Fruit fly (Drosophila melanogaster) whole organism, embryonic: ENCODE results near the gene CG31321.

ENCODE experiments used
- CG11504 ChIP-seq: fragments of 200-800 bp; sonication (Bioruptor generic); optimal IDR thresholded peaks from 3 replicates; lab custom pipeline; 2019; ENCODE audit warnings: missing biosample characterization, mild to moderate bottlenecking, missing genetic modification characterization, moderate library complexity
- CG12071 ChIP-seq: fragments of 200-800 bp; sonication (Bioruptor generic); optimal IDR thresholded peaks from 3 replicates; lab custom pipeline; 2018; ENCODE audit warnings: missing biosample characterization, mild to moderate bottlenecking, missing genetic modification characterization
- CG12236 ChIP-seq: fragments of 200-800 bp; sonication (Bioruptor generic); optimal IDR thresholded peaks from 2 replicates; lab custom pipeline; 2016; ENCODE audit warnings: missing biosample characterization, missing genetic modification characterization
- CG13894 ChIP-seq: fragments of 200-800 bp; sonication (Bioruptor generic); optimal IDR thresholded peaks from 3 replicates; lab custom pipeline; 2018; ENCODE audit warnings: missing biosample characterization, mild to moderate bottlenecking, missing genetic modification characterization, moderate library complexity
- CG15073 ChIP-seq: fragments of 200-800 bp; sonication (Bioruptor generic); optimal IDR thresholded peaks from 2 replicates; lab custom pipeline; 2016; ENCODE audit warnings: missing biosample characterization, missing genetic modification characterization
- CG1602 ChIP-seq: fragments of 200-800 bp; sonication (Bioruptor generic); optimal IDR thresholded peaks from 3 replicates; lab custom pipeline; 2016; ENCODE audit warnings: missing biosample characterization, missing genetic modification characterization
- CG18476 ChIP-seq: fragments of 200-800 bp; sonication (Bioruptor generic); optimal IDR thresholded peaks from 2 replicates; lab custom pipeline; 2016; ENCODE audit warnings: missing biosample characterization, mild to moderate bottlenecking, missing genetic modification characterization
- CG30403 ChIP-seq: fragments of 200-800 bp; sonication (Bioruptor generic); optimal IDR thresholded peaks from 3 replicates; lab custom pipeline; 2016; ENCODE audit warnings: missing biosample characterization, missing genetic modification characterization
- CG33557 ChIP-seq: fragments of 200-800 bp; sonication (Bioruptor generic); optimal IDR thresholded peaks from 2 replicates; lab custom pipeline; 2019; ENCODE audit warnings: missing biosample characterization, mild to moderate bottlenecking, missing genetic modification characterization, moderate library complexity
- CG34224 ChIP-seq: fragments of 200-800 bp; sonication (Bioruptor generic); IDR thresholded peaks from 3 replicates; pipeline ENCODE4 v1.3.6; 2022; ENCODE audit warnings: missing biosample characterization, missing genetic modification characterization; ENCODE audit not compliant: partially characterized antibody
- CG34376 ChIP-seq: fragments of 200-800 bp; sonication (Bioruptor generic); optimal IDR thresholded peaks from 2 replicates; lab custom pipeline; 2018; ENCODE audit warnings: missing biosample characterization, mild to moderate bottlenecking, missing genetic modification characterization
- CG3995 ChIP-seq: fragments of 200-800 bp; sonication (Bioruptor generic); optimal IDR thresholded peaks from 3 replicates; lab custom pipeline; 2016; ENCODE audit warnings: missing biosample characterization, missing genetic modification characterization
- CG4282 ChIP-seq: fragments of 200-800 bp; sonication (Bioruptor generic); optimal IDR thresholded peaks from 2 replicates; lab custom pipeline; 2016; ENCODE audit warnings: missing biosample characterization, missing genetic modification characterization
- CG6272 ChIP-seq: fragments of 200-800 bp; sonication (Bioruptor generic); IDR thresholded peaks from 2 replicates; pipeline ENCODE4 v1.3.6; 2022; ENCODE audit warnings: missing biosample characterization, missing genetic modification characterization
- CG7556 ChIP-seq: fragments of 200-800 bp; sonication (Bioruptor generic); optimal IDR thresholded peaks from 2 replicates; lab custom pipeline; 2017; ENCODE audit warnings: missing biosample characterization, mild to moderate bottlenecking, missing genetic modification characterization
- CG7928 ChIP-seq: fragments of 200-800 bp; sonication (Bioruptor generic); optimal IDR thresholded peaks from 2 replicates; lab custom pipeline; 2017; ENCODE audit warnings: missing biosample characterization, mild to moderate bottlenecking, missing genetic modification characterization
- CG8281 ChIP-seq: fragments of 200-800 bp; sonication (Bioruptor generic); optimal IDR thresholded peaks from 2 replicates; lab custom pipeline; 2018; ENCODE audit warnings: missing biosample characterization, mild to moderate bottlenecking, missing genetic modification characterization, moderate library complexity
- Doc3 ChIP-seq: fragments of 200-800 bp; sonication (Bioruptor generic); IDR thresholded peaks from 3 replicates; pipeline ENCODE4 v1.3.6; 2022; ENCODE audit warnings: missing biosample characterization, missing genetic modification characterization; ENCODE audit not compliant: partially characterized antibody
- Eip74EF ChIP-seq, 2 experiments: fragments of 200-800 bp in 1 of 2; fragments of >200 bp in 1 of 2; sonication (Bioruptor generic) in 1 of 2; optimal IDR thresholded peaks; 2 replicates each; lab custom pipeline; 2017 to 2019; ENCODE audit warnings: missing biosample characterization in 2 of 2, missing genetic modification characterization in 2 of 2, mild to moderate bottlenecking in 1 of 2, moderate library complexity in 1 of 2
- Ets97D ChIP-seq: fragments of 200-800 bp; sonication (Bioruptor generic); optimal IDR thresholded peaks from 3 replicates; lab custom pipeline; 2016; ENCODE audit warnings: missing biosample characterization, missing genetic modification characterization
- MESR4 ChIP-seq: fragments of 200-800 bp; sonication (Bioruptor generic); optimal IDR thresholded peaks from 2 replicates; lab custom pipeline; 2018; ENCODE audit warnings: missing biosample characterization, mild to moderate bottlenecking, missing genetic modification characterization, moderate library complexity
- Meics ChIP-seq: fragments of 200-800 bp; sonication (Bioruptor generic); optimal IDR thresholded peaks from 2 replicates; lab custom pipeline; 2017; ENCODE audit warnings: missing biosample characterization, mild to moderate bottlenecking, missing genetic modification characterization
- NK7.1 ChIP-seq: fragments of 200-800 bp; sonication (Bioruptor generic); optimal IDR thresholded peaks from 3 replicates; lab custom pipeline; 2016; ENCODE audit warnings: missing biosample characterization, missing genetic modification characterization
- Neu2 ChIP-seq: fragments of 200-800 bp; sonication (Bioruptor generic); optimal IDR thresholded peaks from 3 replicates; lab custom pipeline; 2016; ENCODE audit warnings: missing biosample characterization, missing genetic modification characterization, borderline replicate concordance
- NfI ChIP-seq: fragments of 200-800 bp; sonication (Bioruptor generic); optimal IDR thresholded peaks from 3 replicates; lab custom pipeline; 2018; ENCODE audit warnings: missing biosample characterization, mild to moderate bottlenecking, missing genetic modification characterization, moderate library complexity
- Pdp1 ChIP-seq, 2 experiments: fragments of 200-800 bp; sonication (Bioruptor generic); optimal IDR thresholded peaks; 3 replicates each; lab custom pipeline; 2016; ENCODE audit warnings: missing biosample characterization in 2 of 2, missing genetic modification characterization in 2 of 2, mild to moderate bottlenecking in 1 of 2, moderate library complexity in 1 of 2
- Ptx1 ChIP-seq: fragments of 200-800 bp; sonication (Bioruptor generic); IDR thresholded peaks from 2 replicates; pipeline ENCODE4 v1.3.6; 2022; ENCODE audit warnings: missing biosample characterization, missing genetic modification characterization
- Side ChIP-seq: fragments of 200-800 bp; sonication (Bioruptor generic); optimal IDR thresholded peaks from 2 replicates; lab custom pipeline; 2016; ENCODE audit warnings: missing biosample characterization, missing genetic modification characterization
- Ssrp ChIP-seq: fragments of 200-800 bp; sonication (Bioruptor generic); optimal IDR thresholded peaks from 2 replicates; lab custom pipeline; 2018; ENCODE audit warnings: missing biosample characterization, mild to moderate bottlenecking, missing genetic modification characterization, moderate library complexity
- Xrp1 ChIP-seq: fragments of 200-800 bp; sonication (Bioruptor generic); IDR thresholded peaks from 2 replicates; pipeline ENCODE4 v1.3.6; 2022; ENCODE audit warnings: missing biosample characterization, missing genetic modification characterization
- cas ChIP-seq: fragments of 200-800 bp; sonication (Bioruptor generic); IDR thresholded peaks from 2 replicates; pipeline ENCODE4 v1.3.6; 2022; ENCODE audit warnings: missing biosample characterization, missing genetic modification characterization
- croc ChIP-seq: fragments of 200-800 bp; sonication (Bioruptor generic); conservative IDR thresholded peaks from 3 replicates; pipeline ENCODE4 v1.3.6; 2022; ENCODE audit warnings: missing biosample characterization, missing genetic modification characterization
- crol ChIP-seq: fragments of 200-800 bp; sonication (Bioruptor generic); IDR thresholded peaks from 2 replicates; pipeline ENCODE4 v1.3.6; 2022; ENCODE audit warnings: missing biosample characterization, missing genetic modification characterization
- da ChIP-seq: fragments of 200-800 bp; sonication (Bioruptor generic); optimal IDR thresholded peaks from 2 replicates; lab custom pipeline; 2016; ENCODE audit warnings: missing biosample characterization, missing genetic modification characterization
- dan ChIP-seq: fragments of 200-800 bp; sonication (Bioruptor generic); IDR thresholded peaks from 2 replicates; pipeline ENCODE4 v1.3.6; 2022; ENCODE audit warnings: missing biosample characterization, missing genetic modification characterization
- fru ChIP-seq: fragments of >200 bp; optimal IDR thresholded peaks from 2 replicates; lab custom pipeline; 2017
- gcm ChIP-seq: fragments of 200-800 bp; sonication (Bioruptor generic); optimal IDR thresholded peaks from 2 replicates; lab custom pipeline; 2019; ENCODE audit warnings: missing biosample characterization, mild to moderate bottlenecking, missing genetic modification characterization, moderate library complexity
- h ChIP-seq: fragments of >200 bp; optimal IDR thresholded peaks from 2 replicates; lab custom pipeline; 2017
- hkb ChIP-seq, 2 experiments: fragments of 200-800 bp in 1 of 2; fragments of >200 bp in 1 of 2; sonication (Bioruptor generic) in 1 of 2; IDR thresholded peaks in 1 of 2; optimal IDR thresholded peaks in 1 of 2; 2 replicates each; pipeline versions ENCODE4 v1.3.6 to Lab custom; 2017 to 2022; ENCODE audit warnings: missing biosample characterization in 1 of 2, missing genetic modification characterization in 1 of 2
- ind ChIP-seq: fragments of 200-800 bp; sonication (Bioruptor generic); optimal IDR thresholded peaks from 3 replicates; lab custom pipeline; 2016; ENCODE audit warnings: missing biosample characterization, missing genetic modification characterization
- knrl ChIP-seq: fragments of 200-800 bp; sonication (Bioruptor generic); IDR thresholded peaks from 3 replicates; pipeline ENCODE4 v1.3.6; 2022; ENCODE audit warnings: missing biosample characterization, missing genetic modification characterization; ENCODE audit not compliant: partially characterized antibody
- mld ChIP-seq: fragments of 200-800 bp; sonication (Bioruptor generic); IDR thresholded peaks from 3 replicates; pipeline ENCODE4 v1.3.6; 2022; ENCODE audit warnings: missing biosample characterization, missing genetic modification characterization; ENCODE audit not compliant: partially characterized antibody
- pan ChIP-seq, 4 experiments: fragments of >200 bp in 3 of 4; fragments of 200-800 bp in 1 of 4; sonication (Bioruptor generic) in 1 of 4; optimal IDR thresholded peaks in 3 of 4; IDR thresholded peaks in 1 of 4; 2 replicates each; pipeline versions ENCODE4 v1.3.6 to Lab custom; 2017 to 2022; ENCODE audit warnings: missing biosample characterization in 2 of 4, missing genetic modification characterization in 2 of 4, mixed read lengths in 1 of 4
- pum ChIP-seq: fragments of 200-800 bp; sonication (Bioruptor generic); optimal IDR thresholded peaks from 2 replicates; lab custom pipeline; 2016; ENCODE audit warnings: missing biosample characterization, missing genetic modification characterization
- shn ChIP-seq: fragments of 200-800 bp; sonication (Bioruptor generic); optimal IDR thresholded peaks from 3 replicates; lab custom pipeline; 2016; ENCODE audit warnings: missing biosample characterization, missing genetic modification characterization
- sob ChIP-seq: fragments of 200-800 bp; sonication (Bioruptor generic); IDR thresholded peaks from 2 replicates; pipeline ENCODE4 v1.3.6; 2022; ENCODE audit warnings: missing biosample characterization, missing genetic modification characterization
- stwl ChIP-seq: fragments of 200-800 bp; sonication (Bioruptor generic); optimal IDR thresholded peaks from 3 replicates; lab custom pipeline; 2018; ENCODE audit warnings: missing biosample characterization, mild to moderate bottlenecking, missing genetic modification characterization, moderate library complexity
- yki ChIP-seq: fragments of >200 bp; optimal IDR thresholded peaks from 3 replicates; lab custom pipeline; 2018
- zen2 ChIP-seq: fragments of 200-800 bp; sonication (Bioruptor generic); IDR thresholded peaks from 3 replicates; pipeline ENCODE4 v1.3.6; 2022; ENCODE audit warnings: missing biosample characterization, missing genetic modification characterization; ENCODE audit not compliant: partially characterized antibody
- zf30C ChIP-seq: fragments of 200-800 bp; sonication (Bioruptor generic); optimal IDR thresholded peaks from 3 replicates; lab custom pipeline; 2018; ENCODE audit warnings: missing biosample characterization, mild to moderate bottlenecking, missing genetic modification characterization

CG31321 gene

dm6 chr3R:14357405-14357804 is 47.2 kb downstream of the CG31321 start (continued):
- TF ChIP-seq stwl (tag; lab: Kevin White, UChicago), result no peak
- no peak for TF ChIP-seq CG12071
- TF ChIP-seq mld (GFP tag; lab: Robert Waterston, UW), result no peak
- no peak for TF ChIP-seq zf30C (GFP tag; lab: Kevin White, UChicago)
- TF ChIP-seq Ets97D (GFP tag; lab: Kevin White, UChicago), result no peak
- no peak for TF ChIP-seq CG12236 (GFP tag; lab: Kevin White, UChicago)
- TF ChIP-seq crol (GFP tag; lab: Robert Waterston, UW), result no peak
- peak; percentile 45; the same call in 1 of the 2 replicates for TF ChIP-seq sob (GFP tag; lab: Robert Waterston, UW)
- no peak for TF ChIP-seq fru (lab: Kevin White, UChicago)
- TF ChIP-seq CG33557 (GFP tag; lab: Kevin White, UChicago), result no peak
- TF ChIP-seq CG3995 (GFP tag; lab: Kevin White, UChicago), result no peak
- TF ChIP-seq pum, result no peak
- no peak for TF ChIP-seq Side
- no peak for TF ChIP-seq cas
- TF ChIP-seq CG30403, result peak; percentile 26
- TF ChIP-seq Eip74EF (GFP tag; optimal IDR thresholded peaks at IDR 0.05; lab: Kevin White, UChicago), result no peak
- peak; percentile 26 to 39 for TF ChIP-seq Pdp1 (GFP tag; optimal IDR thresholded peaks at IDR 0.05; lab: Kevin White, UChicago)
- no peak for TF ChIP-seq shn
- TF ChIP-seq CG11504, result peak; percentile 64
- TF ChIP-seq croc (GFP tag; lab: Robert Waterston, UW), result peak; percentile 27; the same call in 1 of the 3 replicates
- no peak for TF ChIP-seq CG15073 (GFP tag; lab: Kevin White, UChicago)
- peak; percentile 25 for TF ChIP-seq CG1602 (GFP tag; lab: Kevin White, UChicago)
- no peak for TF ChIP-seq CG7928 (GFP tag; lab: Kevin White, UChicago)
- TF ChIP-seq CG7556 (GFP tag; lab: Kevin White, UChicago), result peak; percentile 19
- TF ChIP-seq gcm, result peak; percentile 22
- peak; percentile 36 for TF ChIP-seq ind (GFP tag; lab: Kevin White, UChicago)
- no peak for TF ChIP-seq Neu2 (GFP tag; lab: Kevin White, UChicago)
- TF ChIP-seq knrl (GFP tag; lab: Robert Waterston, UW), result no peak
- no peak for TF ChIP-seq da
- TF ChIP-seq NK7.1 (GFP tag; lab: Kevin White, UChicago), result peak; percentile 16
- peak; percentile 11 for TF ChIP-seq CG18476 (GFP tag; lab: Kevin White, UChicago)
- TF ChIP-seq CG6272, result no peak
- no peak for TF ChIP-seq CG34224 (GFP tag; lab: Robert Waterston, UW)
- TF ChIP-seq zen2 (GFP tag; lab: Robert Waterston, UW), result no peak
- TF ChIP-seq MESR4 (GFP tag; lab: Kevin White, UChicago), result no peak
- no peak for TF ChIP-seq yki (lab: Kevin White, UChicago)
- TF ChIP-seq CG4282, result no peak
- TF ChIP-seq CG13894, result peak; percentile 20
- peak; percentile 21 for TF ChIP-seq Ssrp
- TF ChIP-seq Ptx1, result peak; percentile 60
- peak; percentile 62 for TF ChIP-seq Xrp1
- TF ChIP-seq pan (optimal IDR thresholded peaks at IDR 0.05; lab: Kevin White, UChicago), result no peak
- TF ChIP-seq pan (GFP tag; optimal IDR thresholded peaks at IDR 0.05 in 1 of 2, IDR thresholded peaks at IDR 0.05 in 1 of 2), result peak in 1 of 2 experiments; percentile 67
- peak; percentile 45 for TF ChIP-seq Meics (GFP tag; lab: Kevin White, UChicago)
- peak; percentile 20 for TF ChIP-seq NfI (GFP tag; lab: Kevin White, UChicago)
- TF ChIP-seq CG34376 (GFP tag; lab: Kevin White, UChicago), result no peak
- TF ChIP-seq h, result no peak
- no peak for TF ChIP-seq hkb (optimal IDR thresholded peaks at IDR 0.05; lab: Kevin White, UChicago)
- TF ChIP-seq hkb (GFP tag; IDR thresholded peaks at IDR 0.05; lab: Robert Waterston, UW), result peak; percentile 55; the same call in 1 of the 2 replicates
- no peak for TF ChIP-seq CG8281
- no peak for TF ChIP-seq dan
- TF ChIP-seq Doc3 (GFP tag; lab: Robert Waterston, UW), result no peak
